Fruit fly (Drosophila melanogaster) whole organism, adult: Measurements from ENCODE around the gene beta-Spec.

ENCODE experiments used
- CG7045 ChIP-seq: fragments of 200-800 bp; sonication (Bioruptor generic); optimal IDR thresholded peaks from 2 replicates; lab custom pipeline; 2017; ENCODE audit warnings: missing biosample characterization, mild to moderate bottlenecking, missing genetic modification characterization
- CG7101 ChIP-seq: fragments of 200-800 bp; sonication (Bioruptor generic); optimal IDR thresholded peaks from 2 replicates; lab custom pipeline; 2018; ENCODE audit warnings: missing biosample characterization, mild to moderate bottlenecking, missing genetic modification characterization, moderate library complexity
- Clk ChIP-seq: fragments of 200-800 bp; sonication (Bioruptor generic); optimal IDR thresholded peaks from 2 replicates; lab custom pipeline; 2017; ENCODE audit warnings: missing biosample characterization, missing genetic modification characterization
- Hr96 ChIP-seq: fragments of 200-800 bp; sonication (Bioruptor generic); optimal IDR thresholded peaks from 2 replicates; lab custom pipeline; 2016; ENCODE audit warnings: missing biosample characterization, missing genetic modification characterization
- kay ChIP-seq: fragments of 200-800 bp; sonication (Bioruptor generic); peaks from one replicate; lab custom pipeline; 2016; ENCODE audit warnings: missing biosample characterization, missing genetic modification characterization, borderline replicate concordance
- toe ChIP-seq: fragments of 200-800 bp; sonication (Bioruptor generic); optimal IDR thresholded peaks from 2 replicates; lab custom pipeline; 2016; ENCODE audit warnings: missing biosample characterization, missing genetic modification characterization

dm6 chrX:17658207-17659118, 1.3 kb downstream of the beta-Spec start:
- TF ChIP-seq toe (GFP tag; lab: Kevin White, UChicago) (no peak), CG7101 (tag; lab: Kevin White, UChicago) (no peak), kay (no peak), CG7045 (no peak), Clk (GFP tag; lab: Kevin White, UChicago) (no peak), Hr96 (GFP tag; lab: Kevin White, UChicago) (no peak)
